Fruit fly (Drosophila melanogaster) whole organism, embryonic: Measurements from ENCODE around the gene Nup160.

Source experiments
- Aef1 ChIP-seq: fragments of 200-800 bp; sonication (Bioruptor generic); IDR thresholded peaks from 3 replicates; pipeline ENCODE4 v1.3.6; 2022; ENCODE audit warnings: missing biosample characterization, missing genetic modification characterization
- Asciz ChIP-seq: fragments of 200-800 bp; sonication (Bioruptor generic); optimal IDR thresholded peaks from 2 replicates; lab custom pipeline; 2017; ENCODE audit warnings: missing biosample characterization, mild to moderate bottlenecking, missing genetic modification characterization, missing genetic modification reagents
- B-H1 ChIP-seq: fragments of 200-800 bp; sonication (Bioruptor generic); IDR thresholded peaks from 3 replicates; pipeline ENCODE4 v1.3.6; 2022; ENCODE audit warnings: missing biosample characterization, missing genetic modification characterization
- B-H2 ChIP-seq: fragments of 200-800 bp; sonication (Bioruptor generic); optimal IDR thresholded peaks from 2 replicates; lab custom pipeline; 2018; ENCODE audit warnings: missing biosample characterization, mild to moderate bottlenecking, missing genetic modification characterization
- BtbVII ChIP-seq: fragments of 200-800 bp; sonication (Bioruptor generic); optimal IDR thresholded peaks from 3 replicates; lab custom pipeline; 2017; ENCODE audit warnings: missing biosample characterization, mild to moderate bottlenecking, missing genetic modification characterization
- CG10321 ChIP-seq: fragments of 200-800 bp; sonication (Bioruptor generic); IDR thresholded peaks from 2 replicates; pipeline ENCODE4 v1.3.6; 2022; ENCODE audit warnings: missing biosample characterization, missing genetic modification characterization
- CG10431 ChIP-seq: fragments of 200-800 bp; sonication (Bioruptor generic); optimal IDR thresholded peaks from 3 replicates; lab custom pipeline; 2018; ENCODE audit warnings: missing biosample characterization, mild to moderate bottlenecking, missing genetic modification characterization
- CG10462 ChIP-seq: fragments of 200-800 bp; sonication (Bioruptor generic); optimal IDR thresholded peaks from 2 replicates; lab custom pipeline; 2016; ENCODE audit warnings: missing biosample characterization, missing genetic modification characterization
- CG12744 ChIP-seq: fragments of 200-800 bp; sonication (Bioruptor generic); optimal IDR thresholded peaks from 2 replicates; lab custom pipeline; 2016; ENCODE audit warnings: missing biosample characterization, missing genetic modification characterization
- CG13775 ChIP-seq: fragments of 200-800 bp; sonication (Bioruptor generic); optimal IDR thresholded peaks from 3 replicates; lab custom pipeline; 2017; ENCODE audit warnings: missing biosample characterization, mild to moderate bottlenecking, missing genetic modification characterization
- CG17359 ChIP-seq: fragments of 200-800 bp; sonication (Bioruptor generic); optimal IDR thresholded peaks from 3 replicates; lab custom pipeline; 2018; ENCODE audit warnings: missing biosample characterization, mild to moderate bottlenecking, missing genetic modification characterization, moderate library complexity
- CG17385 ChIP-seq: fragments of 200-800 bp; sonication (Bioruptor generic); optimal IDR thresholded peaks from 3 replicates; lab custom pipeline; 2018; ENCODE audit warnings: missing biosample characterization, mild to moderate bottlenecking, missing genetic modification characterization
- CG18011 ChIP-seq: fragments of 200-800 bp; sonication (Bioruptor generic); optimal IDR thresholded peaks from 2 replicates; lab custom pipeline; 2017; ENCODE audit warnings: missing biosample characterization, missing genetic modification characterization, mild to moderate bottlenecking, moderate library complexity, missing genotype
- CG2129 ChIP-seq: fragments of 200-800 bp; sonication (Bioruptor generic); IDR thresholded peaks from 2 replicates; pipeline ENCODE4 v1.3.6; 2022; ENCODE audit warnings: missing biosample characterization, missing genetic modification characterization; ENCODE audit not compliant: partially characterized antibody
- CG2202 ChIP-seq: fragments of 200-800 bp; sonication (Bioruptor generic); optimal IDR thresholded peaks from 2 replicates; lab custom pipeline; 2018; ENCODE audit warnings: missing biosample characterization, mild to moderate bottlenecking, missing genetic modification characterization
- CG34376 ChIP-seq: fragments of 200-800 bp; sonication (Bioruptor generic); optimal IDR thresholded peaks from 2 replicates; lab custom pipeline; 2018; ENCODE audit warnings: missing biosample characterization, mild to moderate bottlenecking, missing genetic modification characterization
- CG6689 ChIP-seq: fragments of 200-800 bp; sonication (Bioruptor generic); IDR thresholded peaks from 2 replicates; pipeline ENCODE4 v1.3.6; 2022; ENCODE audit warnings: missing biosample characterization, missing genetic modification characterization
- CrebB ChIP-seq: fragments of 200-800 bp; sonication (Bioruptor generic); optimal IDR thresholded peaks from 3 replicates; lab custom pipeline; 2018; ENCODE audit warnings: missing biosample characterization, mild to moderate bottlenecking, missing genetic modification characterization
- Deaf1 ChIP-seq: fragments of 200-800 bp; optimal IDR thresholded peaks from 3 replicates; lab custom pipeline; 2019; ENCODE audit warnings: missing biosample characterization, mild to moderate bottlenecking, missing genetic modification characterization, moderate library complexity
- Doc3 ChIP-seq: fragments of 200-800 bp; sonication (Bioruptor generic); IDR thresholded peaks from 3 replicates; pipeline ENCODE4 v1.3.6; 2022; ENCODE audit warnings: missing biosample characterization, missing genetic modification characterization; ENCODE audit not compliant: partially characterized antibody
- E2f1 ChIP-seq: fragments of 200-800 bp; sonication (Bioruptor generic); IDR thresholded peaks from 2 replicates; pipeline ENCODE4 v1.3.6; 2022; ENCODE audit warnings: missing biosample characterization, missing genetic modification characterization
- ERR ChIP-seq: fragments of 200-800 bp; sonication (Bioruptor generic); optimal IDR thresholded peaks from 2 replicates; lab custom pipeline; 2016; ENCODE audit warnings: missing biosample characterization, missing genetic modification characterization
- Hr51 ChIP-seq, 2 experiments: fragments of 200-800 bp; sonication (Bioruptor generic); optimal IDR thresholded peaks; 2 replicates in 1 of 2; 3 replicates in 1 of 2; lab custom pipeline; 2016 to 2018; ENCODE audit warnings: missing biosample characterization in 2 of 2, missing genetic modification characterization in 2 of 2, mild to moderate bottlenecking in 1 of 2, moderate library complexity in 1 of 2
- Myb ChIP-seq: fragments of 200-800 bp; sonication (Bioruptor generic); optimal IDR thresholded peaks from 2 replicates; lab custom pipeline; 2016; ENCODE audit warnings: missing biosample characterization, missing genetic modification characterization
- Pdp1 ChIP-seq, 2 experiments: fragments of 200-800 bp; sonication (Bioruptor generic); optimal IDR thresholded peaks; 3 replicates each; lab custom pipeline; 2016; ENCODE audit warnings: missing biosample characterization in 2 of 2, missing genetic modification characterization in 2 of 2, mild to moderate bottlenecking in 1 of 2, moderate library complexity in 1 of 2
- Poxn ChIP-seq: fragments of 200-800 bp; sonication (Bioruptor generic); IDR thresholded peaks from 2 replicates; pipeline ENCODE4 v1.3.6; 2022; ENCODE audit warnings: missing biosample characterization, missing genetic modification characterization
- Rx ChIP-seq: fragments of 200-800 bp; sonication (Bioruptor generic); IDR thresholded peaks from 2 replicates; pipeline ENCODE4 v1.3.6; 2022; ENCODE audit warnings: missing biosample characterization, missing genetic modification characterization
- Sry-δ ChIP-seq: fragments of 200-800 bp; sonication (Bioruptor generic); optimal IDR thresholded peaks from 2 replicates; lab custom pipeline; 2016; ENCODE audit warnings: missing biosample characterization, missing genetic modification characterization
- Ssrp ChIP-seq: fragments of 200-800 bp; sonication (Bioruptor generic); optimal IDR thresholded peaks from 2 replicates; lab custom pipeline; 2018; ENCODE audit warnings: missing biosample characterization, mild to moderate bottlenecking, missing genetic modification characterization, moderate library complexity
- Taf1 ChIP-seq: fragments of 200-800 bp; sonication (Bioruptor generic); IDR thresholded peaks from 2 replicates; pipeline ENCODE4 v1.3.6; 2022; ENCODE audit warnings: missing biosample characterization, missing genetic modification characterization
- Trl ChIP-seq, 3 experiments: fragments of >200 bp in 2 of 3; fragments of 200-800 bp in 1 of 3; sonication (Bioruptor generic) in 1 of 3; optimal IDR thresholded peaks; 2 replicates in 1 of 3; 3 replicates in 2 of 3; lab custom pipeline; 2016 to 2017; ENCODE audit warnings: missing biosample characterization in 1 of 3, missing genetic modification characterization in 1 of 3
- amos ChIP-seq: fragments of 200-800 bp; sonication (Bioruptor generic); IDR thresholded peaks from 2 replicates; pipeline ENCODE4 v1.3.6; 2022; ENCODE audit warnings: missing biosample characterization, missing genetic modification characterization; ENCODE audit not compliant: partially characterized antibody
- ap ChIP-seq: fragments of 200-800 bp; sonication (Bioruptor generic); IDR thresholded peaks from 2 replicates; pipeline ENCODE4 v1.3.6; 2022; ENCODE audit warnings: missing biosample characterization, missing genetic modification characterization
- ash1 ChIP-seq: fragments of 200-800 bp; sonication (Bioruptor generic); optimal IDR thresholded peaks from 2 replicates; lab custom pipeline; 2018; ENCODE audit warnings: missing biosample characterization, mild to moderate bottlenecking, missing genetic modification characterization
- bab2 ChIP-seq: fragments of 200-800 bp; sonication (Bioruptor generic); optimal IDR thresholded peaks from 2 replicates; lab custom pipeline; 2016; ENCODE audit warnings: missing biosample characterization, missing genetic modification characterization
- bbx ChIP-seq: fragments of 200-800 bp; sonication (Bioruptor generic); IDR thresholded peaks from 2 replicates; pipeline ENCODE4 v1.3.6; 2022; ENCODE audit warnings: missing biosample characterization, missing genetic modification characterization; ENCODE audit not compliant: partially characterized antibody
- dmrt11E ChIP-seq: fragments of 200-800 bp; sonication (Bioruptor generic); optimal IDR thresholded peaks from 3 replicates; lab custom pipeline; 2018; ENCODE audit warnings: missing biosample characterization, mild to moderate bottlenecking, missing genetic modification characterization, moderate library complexity
- esg ChIP-seq: fragments of 200-800 bp; sonication (Bioruptor generic); conservative IDR thresholded peaks from 2 replicates; pipeline ENCODE4 v1.3.6; 2022; ENCODE audit warnings: missing biosample characterization, missing genetic modification characterization
- fd96Cb ChIP-seq: fragments of 200-800 bp; sonication (Bioruptor generic); optimal IDR thresholded peaks from 2 replicates; lab custom pipeline; 2018; ENCODE audit warnings: missing biosample characterization, mild to moderate bottlenecking, missing genetic modification characterization, moderate library complexity
- grau ChIP-seq: fragments of 200-800 bp; optimal IDR thresholded peaks from 3 replicates; lab custom pipeline; 2019; ENCODE audit warnings: missing biosample characterization, mild to moderate bottlenecking, missing genetic modification characterization, moderate library complexity
- h ChIP-seq: fragments of >200 bp; optimal IDR thresholded peaks from 2 replicates; lab custom pipeline; 2017
- ham ChIP-seq: fragments of 200-800 bp; sonication (Bioruptor generic); IDR thresholded peaks from 2 replicates; pipeline ENCODE4 v1.3.6; 2022; ENCODE audit warnings: missing biosample characterization, missing genetic modification characterization
- her ChIP-seq: fragments of 200-800 bp; sonication (Bioruptor generic); optimal IDR thresholded peaks from 2 replicates; lab custom pipeline; 2016; ENCODE audit warnings: missing biosample characterization, missing genetic modification characterization
- maf-S ChIP-seq: fragments of 200-800 bp; sonication (Bioruptor generic); optimal IDR thresholded peaks from 2 replicates; lab custom pipeline; 2016; ENCODE audit warnings: missing biosample characterization, missing genetic modification characterization
- nom ChIP-seq: fragments of 200-800 bp; sonication (Bioruptor generic); optimal IDR thresholded peaks from 2 replicates; lab custom pipeline; 2017; ENCODE audit warnings: missing biosample characterization, missing genetic modification characterization, mild to moderate bottlenecking, moderate library complexity, missing genetic modification reagents
- pb ChIP-seq: fragments of 200-800 bp; sonication (Bioruptor generic); optimal IDR thresholded peaks from 3 replicates; lab custom pipeline; 2016; ENCODE audit warnings: missing biosample characterization, missing genetic modification characterization
- pzg ChIP-seq: fragments of 200-800 bp; sonication (Bioruptor generic); optimal IDR thresholded peaks from 3 replicates; lab custom pipeline; 2018; ENCODE audit warnings: missing biosample characterization, mild to moderate bottlenecking, missing genetic modification characterization, moderate library complexity
- so ChIP-seq: fragments of 200-800 bp; sonication (Bioruptor generic); IDR thresholded peaks from 3 replicates; pipeline ENCODE4 v1.3.6; 2022; ENCODE audit warnings: missing biosample characterization, missing genetic modification characterization
- sob ChIP-seq: fragments of 200-800 bp; sonication (Bioruptor generic); IDR thresholded peaks from 2 replicates; pipeline ENCODE4 v1.3.6; 2022; ENCODE audit warnings: missing biosample characterization, missing genetic modification characterization
- tap ChIP-seq: fragments of 200-800 bp; optimal IDR thresholded peaks from 3 replicates; lab custom pipeline; 2019; ENCODE audit warnings: missing biosample characterization, mild to moderate bottlenecking, missing genetic modification characterization, moderate library complexity

Nup160 gene

DNA sequence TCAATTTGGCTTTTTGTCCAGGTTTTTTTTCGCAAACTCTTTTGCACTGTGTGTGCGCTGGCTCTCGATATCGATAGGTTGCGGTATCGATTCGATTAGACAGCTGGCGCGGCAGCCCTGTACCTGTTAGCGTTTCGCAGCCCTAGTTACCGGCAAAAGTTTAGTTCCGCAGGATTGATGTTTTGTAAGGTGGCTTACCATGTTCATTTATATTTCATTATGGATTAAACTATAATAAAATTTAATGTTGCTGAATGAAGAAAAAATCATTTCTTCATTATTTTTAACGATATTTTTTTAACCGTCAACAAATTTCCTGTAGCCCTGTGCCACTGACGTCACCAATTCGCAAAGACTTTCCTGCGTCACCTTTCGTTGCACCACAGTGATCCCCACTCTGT, 17.0 kb upstream of the Nup160 start, which contains the start of gene Reps (continued):
- TF ChIP-seq Ssrp (tag; lab: Kevin White, UChicago) (peak; percentile 99), CG2202 (tag; lab: Kevin White, UChicago) (peak; percentile 97), Taf1 (peak; percentile 97), CG10321 (GFP tag; lab: Robert Waterston, UW) (peak; percentile 83), Trl (optimal IDR thresholded peaks at IDR 0.05; lab: Kevin White, UChicago) (no peak), Trl (GFP tag; optimal IDR thresholded peaks at IDR 0.05; lab: Kevin White, UChicago) (peak; percentile 97), CG13775 (GFP tag; lab: Kevin White, UChicago) (peak; percentile 100), CG18011 (GFP tag; lab: Kevin White, UChicago) (peak; percentile 90), Aef1 (GFP tag; lab: Robert Waterston, UW) (peak; percentile 99), grau (tag; lab: Kevin White, UChicago) (peak; percentile 97), her (GFP tag; lab: Kevin White, UChicago) (peak; percentile 88), Poxn (peak; percentile 95), so (GFP tag; lab: Robert Waterston, UW) (peak; percentile 99), CG17385 (peak; percentile 95), CG10431 (peak; percentile 94), CG17359 (peak; percentile 98), Sry-δ (GFP tag; lab: Kevin White, UChicago) (peak; percentile 83), ap (GFP tag; lab: Robert Waterston, UW) (peak; percentile 99), Asciz (GFP tag; lab: Kevin White, UChicago) (peak; percentile 97), ash1 (GFP tag; lab: Kevin White, UChicago) (peak; percentile 57), BtbVII (GFP tag; lab: Kevin White, UChicago) (peak; percentile 97), ham (GFP tag; lab: Robert Waterston, UW) (peak; percentile 95), CG6689 (GFP tag; lab: Robert Waterston, UW) (peak; percentile 100), ERR (GFP tag; lab: Kevin White, UChicago) (peak; percentile 94), maf-S (GFP tag; lab: Kevin White, UChicago) (peak; percentile 97), B-H2 (GFP tag; lab: Kevin White, UChicago) (peak; percentile 96), CG10462 (peak; percentile 98), dmrt11E (tag; lab: Kevin White, UChicago) (peak; percentile 99), tap (tag; lab: Kevin White, UChicago) (peak; percentile 97), sob (GFP tag; lab: Robert Waterston, UW) (peak; percentile 99), CG34376 (peak; percentile 98), Pdp1 (GFP tag; optimal IDR thresholded peaks at IDR 0.05; lab: Kevin White, UChicago) (peak; percentile 98 to 99), CG2129 (GFP tag; lab: Robert Waterston, UW) (no peak), h (lab: Kevin White, UChicago) (no peak), esg (peak; percentile 99), Doc3 (peak; percentile 49; the same call in 1 of the 3 replicates), Deaf1 (tag; lab: Kevin White, UChicago) (no peak), amos (peak; percentile 66), B-H1 (GFP tag; lab: Robert Waterston, UW) (peak; percentile 99), bab2 (GFP tag; lab: Kevin White, UChicago) (peak; percentile 98), pb (GFP tag; lab: Kevin White, UChicago) (peak; percentile 90), Hr51 (GFP tag; optimal IDR thresholded peaks at IDR 0.05; lab: Kevin White, UChicago) (peak; percentile 97 to 98), CG12744 (peak; percentile 97), nom (GFP tag; lab: Kevin White, UChicago) (peak; percentile 95), bbx (GFP tag; lab: Robert Waterston, UW) (peak; percentile 63), pzg (GFP tag; lab: Kevin White, UChicago) (peak; percentile 89), E2f1 (GFP tag; lab: Robert Waterston, UW) (peak; percentile 99), Myb (GFP tag; lab: Kevin White, UChicago) (peak; percentile 88), CrebB (tag; lab: Kevin White, UChicago) (peak; percentile 96), Rx (GFP tag; lab: Robert Waterston, UW) (peak; percentile 98), fd96Cb (tag; lab: Kevin White, UChicago) (peak; percentile 99)
